Worm (Caenorhabditis elegans) whole organism, young adult: ENCODE results near the gene C31B8.1.

ENCODE experiments used
- B0019.2 ChIP-seq: fragments of 200-800 bp; sonication (Bioruptor generic); conservative IDR thresholded peaks from 2 replicates; pipeline ENCODE4 v1.3.6; 2022; ENCODE audit warnings: missing genetic modification reagents, missing genetic modification characterization, missing compliant biosample characterization
- C17E4.6 ChIP-seq: fragments of 200-800 bp; sonication (Bioruptor generic); IDR thresholded peaks from 2 replicates; pipeline ENCODE4 v1.3.6; 2022; ENCODE audit warnings: missing genetic modification reagents, missing genetic modification characterization, missing compliant biosample characterization
- F37B4.10 ChIP-seq: fragments of 200-800 bp; sonication (Bioruptor generic); IDR thresholded peaks from 2 replicates; pipeline ENCODE4 v1.3.6; 2022; ENCODE audit warnings: missing genetic modification characterization, missing compliant biosample characterization
- F49E8.2 ChIP-seq: sonication (generic microtip); optimal IDR thresholded peaks from 3 replicates; lab custom pipeline; 2017; ENCODE audit warnings: missing genetic modification characterization, mild to moderate bottlenecking, missing compliant biosample characterization, antibody characterized with exemption, moderate library complexity; ENCODE audit not compliant: insufficient read depth
- T26A5.8 ChIP-seq: sonication (generic microtip); optimal IDR thresholded peaks from 2 replicates; lab custom pipeline; 2016; ENCODE audit warnings: missing genetic modification characterization, missing compliant biosample characterization
- Y53G8AR.9 ChIP-seq: fragments of 200-800 bp; sonication (Bioruptor generic); conservative IDR thresholded peaks from 2 replicates; pipeline ENCODE4 v1.3.6; 2022; ENCODE audit warnings: missing genetic modification reagents, missing genetic modification characterization, missing compliant biosample characterization
- Y56A3A.18 ChIP-seq: fragments of 200-800 bp; sonication (Bioruptor generic); IDR thresholded peaks from 2 replicates; pipeline ENCODE4 v1.3.6; 2022; ENCODE audit warnings: missing genetic modification reagents, missing genetic modification characterization, missing compliant biosample characterization
- Y67H2A.10 ChIP-seq: fragments of 200-800 bp; sonication (Bioruptor generic); conservative IDR thresholded peaks from 2 replicates; pipeline ENCODE4 v1.3.6; 2022; ENCODE audit warnings: missing genetic modification reagents, missing genetic modification characterization, missing compliant biosample characterization
- akir-1 ChIP-seq: fragments of 200-800 bp; sonication (Bioruptor generic); optimal IDR thresholded peaks from 2 replicates; lab custom pipeline; 2018; ENCODE audit warnings: mild to moderate bottlenecking, missing genetic modification characterization, moderate library complexity, missing compliant biosample characterization
- atf-7 ChIP-seq: sonication (generic microtip); optimal IDR thresholded peaks from 2 replicates; lab custom pipeline; 2017; ENCODE audit warnings: mild to moderate bottlenecking, missing genetic modification characterization, missing compliant biosample characterization
- attf-5 ChIP-seq: fragments of 200-800 bp; sonication (Bioruptor generic); optimal IDR thresholded peaks from 2 replicates; lab custom pipeline; 2018; ENCODE audit warnings: mild to moderate bottlenecking, missing genetic modification characterization, missing compliant biosample characterization
- ceh-100 ChIP-seq: fragments of 200-800 bp; sonication (Bioruptor generic); IDR thresholded peaks from 2 replicates; pipeline ENCODE4 v1.3.6; 2022; ENCODE audit warnings: missing genetic modification reagents, missing genetic modification characterization, missing compliant biosample characterization
- ceh-58 ChIP-seq: fragments of 200-800 bp; sonication (Bioruptor generic); IDR thresholded peaks from 2 replicates; pipeline ENCODE4 v1.3.6; 2022; ENCODE audit warnings: missing genetic modification characterization, missing compliant biosample characterization
- die-1 ChIP-seq: sonication (generic microtip); optimal IDR thresholded peaks from 2 replicates; lab custom pipeline; 2016; ENCODE audit warnings: missing genotype, mild to moderate bottlenecking, missing genetic modification characterization, missing compliant biosample characterization
- dox-1 ChIP-seq: fragments of 200-800 bp; sonication (Bioruptor generic); IDR thresholded peaks from 2 replicates; pipeline ENCODE4 v1.3.6; 2022; ENCODE audit warnings: missing genetic modification reagents, missing genetic modification characterization, missing compliant biosample characterization
- dpl-1 ChIP-seq: fragments of 150-350 bp; optimal IDR thresholded peaks from 2 replicates; lab custom pipeline; 2014; ENCODE audit warnings: missing biosample characterization, missing genetic modification reagents, missing genetic modification characterization
- efl-1 ChIP-seq: fragments of 150-350 bp; optimal IDR thresholded peaks from 2 replicates; lab custom pipeline; 2014; ENCODE audit warnings: missing biosample characterization, missing genetic modification reagents, missing genetic modification characterization
- egl-18 ChIP-seq: fragments of 200-800 bp; sonication (Bioruptor generic); IDR thresholded peaks from 2 replicates; pipeline ENCODE4 v1.3.6; 2022; ENCODE audit warnings: missing genetic modification reagents, missing genetic modification characterization, missing compliant biosample characterization
- egl-44 ChIP-seq: fragments of 200-800 bp; sonication (Bioruptor generic); IDR thresholded peaks from 2 replicates; pipeline ENCODE4 v1.3.6; 2022; ENCODE audit warnings: missing genetic modification reagents, missing genetic modification characterization, missing compliant biosample characterization
- fkh-3 ChIP-seq: sonication (generic microtip); optimal IDR thresholded peaks from 2 replicates; lab custom pipeline; 2016; ENCODE audit warnings: mild to moderate bottlenecking, missing genetic modification characterization, missing compliant biosample characterization
- gei-17 ChIP-seq: fragments of 200-800 bp; sonication (Bioruptor generic); optimal IDR thresholded peaks from 2 replicates; lab custom pipeline; 2018; ENCODE audit warnings: mild to moderate bottlenecking, missing genetic modification characterization, missing compliant biosample characterization
- lag-1 ChIP-seq: fragments of 200-800 bp; sonication (Bioruptor generic); IDR thresholded peaks from 2 replicates; pipeline ENCODE4 v1.3.6; 2022; ENCODE audit warnings: missing genetic modification reagents, missing genetic modification characterization, missing compliant biosample characterization
- lin-54 ChIP-seq: fragments of 200-800 bp; sonication (Bioruptor generic); optimal IDR thresholded peaks from 2 replicates; lab custom pipeline; 2018; ENCODE audit warnings: mild to moderate bottlenecking, missing genetic modification characterization, missing compliant biosample characterization
- madf-10 ChIP-seq: sonication (generic microtip); optimal IDR thresholded peaks from 2 replicates; lab custom pipeline; 2016; ENCODE audit warnings: mild to moderate bottlenecking, missing genetic modification characterization, missing compliant biosample characterization
- madf-3 ChIP-seq: fragments of 200-800 bp; sonication (Bioruptor generic); IDR thresholded peaks from 2 replicates; pipeline ENCODE4 v1.3.6; 2022; ENCODE audit warnings: missing genetic modification reagents, missing genetic modification characterization, missing compliant biosample characterization
- mes-4 ChIP-seq: sonication (generic microtip); optimal IDR thresholded peaks from 2 replicates; lab custom pipeline; 2016; ENCODE audit warnings: missing genotype, missing genetic modification characterization, missing compliant biosample characterization
- nfyb-1 ChIP-seq: fragments of 200-800 bp; sonication (Bioruptor generic); IDR thresholded peaks from 2 replicates; pipeline ENCODE4 v1.3.6; 2022; ENCODE audit warnings: missing genetic modification reagents, missing genetic modification characterization, missing compliant biosample characterization
- pbrm-1 ChIP-seq: fragments of 200-800 bp; sonication (Bioruptor generic); IDR thresholded peaks from 2 replicates; pipeline ENCODE4 v1.3.6; 2022; ENCODE audit warnings: missing genetic modification reagents, missing genetic modification characterization, missing compliant biosample characterization
- rcor-1 ChIP-seq: fragments of 200-800 bp; sonication (Bioruptor generic); IDR thresholded peaks from 2 replicates; pipeline ENCODE4 v1.3.6; 2022; ENCODE audit warnings: missing genetic modification reagents, missing genetic modification characterization, missing compliant biosample characterization
- rec-8 ChIP-seq, 2 experiments: sonication (generic microtip); optimal IDR thresholded peaks; 2 replicates each; lab custom pipeline; 2016; ENCODE audit warnings: mild to moderate bottlenecking in 2 of 2, missing genetic modification characterization in 2 of 2, missing genetic modification reagents in 2 of 2, missing genotype in 2 of 2, missing biosample characterization in 1 of 2, missing compliant biosample characterization in 1 of 2, moderate library complexity in 1 of 2
- somi-1 ChIP-seq: fragments of 200-800 bp; sonication (Bioruptor generic); optimal IDR thresholded peaks from 2 replicates; lab custom pipeline; 2018; ENCODE audit warnings: mild to moderate bottlenecking, missing genetic modification characterization, missing compliant biosample characterization
- tbp1 ChIP-seq: fragments of 200-800 bp; sonication (Bioruptor generic); optimal IDR thresholded peaks from 2 replicates; lab custom pipeline; 2018; ENCODE audit warnings: mild to moderate bottlenecking, missing genetic modification characterization, missing compliant biosample characterization
- xnd-1 ChIP-seq: sonication (generic microtip); optimal IDR thresholded peaks from 2 replicates; lab custom pipeline; 2016; ENCODE audit warnings: missing genotype, missing genetic modification reagents, missing genetic modification characterization, missing compliant biosample characterization
- ztf-22 ChIP-seq: fragments of 200-800 bp; sonication (Bioruptor generic); optimal IDR thresholded peaks from 2 replicates; lab custom pipeline; 2018; ENCODE audit warnings: mild to moderate bottlenecking, missing genetic modification characterization, moderate library complexity, missing compliant biosample characterization
- ztf-28 ChIP-seq: fragments of 200-800 bp; sonication (Bioruptor generic); IDR thresholded peaks from 2 replicates; pipeline ENCODE4 v1.3.6; 2022; ENCODE audit warnings: missing genetic modification reagents, missing genetic modification characterization, missing compliant biosample characterization
- ztf-3 ChIP-seq: fragments of 200-800 bp; sonication (Bioruptor generic); optimal IDR thresholded peaks from 2 replicates; lab custom pipeline; 2018; ENCODE audit warnings: mild to moderate bottlenecking, missing genetic modification characterization, missing compliant biosample characterization

C31B8.1 gene

DNA sequence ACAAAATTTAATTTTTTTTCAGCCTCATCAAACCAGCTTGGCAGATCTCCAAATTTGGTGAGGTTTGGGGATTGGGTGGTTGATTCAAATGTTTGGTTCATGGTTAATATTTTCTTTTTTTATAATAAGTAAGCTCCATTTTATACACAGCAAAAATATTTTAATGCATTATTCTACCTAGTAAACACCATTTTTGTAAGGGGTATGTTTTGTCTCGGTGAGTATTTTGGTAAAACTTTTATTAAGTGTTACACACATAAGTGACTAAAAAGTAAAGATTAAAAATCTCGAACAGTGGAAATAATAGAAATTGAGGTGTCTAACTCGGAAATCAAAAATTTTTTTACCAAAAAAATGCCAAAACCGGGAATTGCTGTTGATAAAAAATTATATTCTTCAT, 42.7 kb upstream of the C31B8.1 start, which contains the start of gene srw-4:
TSS of gene srw-4 (minus strand) at position 101 of the 400 bp plus-strand sequence.
- no peak for TF ChIP-seq Y67H2A.10 (GFP tag; lab: Robert Waterston, UW)
- TF ChIP-seq C17E4.6 = no peak
- TF ChIP-seq akir-1 (GFP tag; lab: Kevin White, UChicago) = no peak
- no peak for TF ChIP-seq somi-1 (GFP tag; lab: Kevin White, UChicago)
- TF ChIP-seq B0019.2 (GFP tag; lab: Robert Waterston, UW) = no peak
- no peak for TF ChIP-seq madf-10
- no peak for TF ChIP-seq ceh-100 (GFP tag; lab: Robert Waterston, UW)
- TF ChIP-seq, all 124 proteins: peak for 0

DNA sequence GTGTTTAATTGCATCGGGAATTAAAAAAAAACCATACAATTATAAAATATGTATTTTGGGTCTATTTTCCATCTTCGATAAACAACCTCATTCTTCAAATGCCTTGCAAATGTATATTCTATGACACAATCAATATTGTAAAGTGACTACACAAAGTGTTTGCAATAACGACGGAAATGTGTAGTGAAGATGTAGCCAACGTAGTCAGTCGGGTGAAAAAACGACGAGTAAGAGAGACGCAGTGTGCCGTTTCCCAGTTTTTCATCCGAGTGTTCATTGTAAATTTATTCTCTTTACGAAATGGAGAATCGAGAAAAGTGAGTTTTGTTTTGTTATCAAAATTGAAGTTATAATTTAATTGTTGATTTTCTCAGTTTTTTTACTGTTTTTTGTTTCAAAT, 39.4 kb upstream of the C31B8.1 start, which contains the start of gene F37B4.15:
TSS of gene F37B4.15 (plus strand) at position 301 of the 400 bp plus-strand sequence.
- no peak for TF ChIP-seq egl-18
- no peak for TF ChIP-seq ceh-58 (GFP tag; lab: Robert Waterston, UW)
- no peak for TF ChIP-seq atf-7 (tag; lab: Kevin White, UChicago)
- TF ChIP-seq B0019.2 (GFP tag; lab: Robert Waterston, UW) = no peak
- no peak for TF ChIP-seq attf-5 (GFP tag; lab: Kevin White, UChicago)
- TF ChIP-seq lag-1 (GFP tag; lab: Robert Waterston, UW) = no peak
- TF ChIP-seq fkh-3 (tag; lab: Kevin White, UChicago) = no peak
- TF ChIP-seq nfyb-1 (GFP tag; lab: Robert Waterston, UW) = no peak
- TF ChIP-seq rec-8 (tag; optimal IDR thresholded peaks at IDR 0.05; lab: Kevin White, UChicago) = no peak
- TF ChIP-seq lin-54 (GFP tag; lab: Kevin White, UChicago) = no peak
- TF ChIP-seq T26A5.8 = no peak
- no peak for TF ChIP-seq tbp1 (GFP tag; lab: Kevin White, UChicago)
- no peak for TF ChIP-seq Y53G8AR.9 (GFP tag; lab: Robert Waterston, UW)
- TF ChIP-seq dox-1 (GFP tag; lab: Robert Waterston, UW) = no peak
- no peak for TF ChIP-seq efl-1 (GFP tag; lab: Kevin White, UChicago)
- no peak for TF ChIP-seq rcor-1

ce11 chrV:2892976-2893375, 38.4 kb upstream of the C31B8.1 start, which contains the start of gene srh-127:
TSS of gene srh-127 (plus strand) at chrV:2893276.
- no peak for TF ChIP-seq pbrm-1 (GFP tag; lab: Robert Waterston, UW)
- no peak for TF ChIP-seq gei-17 (GFP tag; lab: Kevin White, UChicago)
- TF ChIP-seq ztf-28 (GFP tag; lab: Robert Waterston, UW) = no peak
- TF ChIP-seq xnd-1 (tag; lab: Kevin White, UChicago) = no peak
- no peak for TF ChIP-seq F37B4.10 (GFP tag; lab: Robert Waterston, UW)
- TF ChIP-seq Y56A3A.18 (GFP tag; lab: Robert Waterston, UW) = no peak
- TF ChIP-seq egl-44 = no peak
- TF ChIP-seq die-1 (tag; lab: Kevin White, UChicago) = no peak
- no peak for TF ChIP-seq F49E8.2
- no peak for TF ChIP-seq ztf-22 (GFP tag; lab: Kevin White, UChicago)
- no peak for TF ChIP-seq ztf-3 (GFP tag; lab: Kevin White, UChicago)
- TF ChIP-seq madf-3 = no peak
- no peak for TF ChIP-seq mes-4 (tag; lab: Kevin White, UChicago)
- TF ChIP-seq efl-1 (GFP tag; lab: Kevin White, UChicago) = no peak
- TF ChIP-seq dpl-1 (GFP tag; lab: Kevin White, UChicago) = no peak
